Worm (Caenorhabditis elegans) whole organism, L4 larva: Measurements from ENCODE around the gene F46H5.11.

Source experiments
- ceh-82 ChIP-seq: sonication (generic microtip); optimal IDR thresholded peaks from 2 replicates; lab custom pipeline; 2017; ENCODE audit warnings: missing biosample characterization, missing genetic modification characterization
- dmd-6 ChIP-seq: fragments of 200-800 bp; sonication (Bioruptor generic); IDR thresholded peaks from 2 replicates; pipeline ENCODE4 v1.3.6; 2022; ENCODE audit warnings: missing genetic modification reagents, missing genetic modification characterization, missing compliant biosample characterization
- lir-3 ChIP-seq: sonication (generic microtip); optimal IDR thresholded peaks from 2 replicates; lab custom pipeline; 2016; ENCODE audit warnings: mild to moderate bottlenecking, missing genetic modification characterization, missing compliant biosample characterization
- nhr-41 ChIP-seq: fragments of 200-800 bp; sonication (Bioruptor generic); IDR thresholded peaks from 2 replicates; pipeline ENCODE4 v1.3.6; 2022; ENCODE audit warnings: missing genetic modification reagents, missing genetic modification characterization, missing compliant biosample characterization

- TF ChIP-seq nhr-41 (GFP tag; lab: Robert Waterston, UW): no peak
- TF ChIP-seq dmd-6: peak; percentile 62
- no peak for TF ChIP-seq ceh-82
- no peak for TF ChIP-seq lir-3 (tag; lab: Kevin White, UChicago)
Measured at ce11 chrX:7318639-7319038, 46.8 kb upstream of the F46H5.11 start, which contains the start of gene spp-4.
